Worm (Caenorhabditis elegans): Measurements from ENCODE around the gene wdr-5.1.

Gene wdr-5.1

DNA sequence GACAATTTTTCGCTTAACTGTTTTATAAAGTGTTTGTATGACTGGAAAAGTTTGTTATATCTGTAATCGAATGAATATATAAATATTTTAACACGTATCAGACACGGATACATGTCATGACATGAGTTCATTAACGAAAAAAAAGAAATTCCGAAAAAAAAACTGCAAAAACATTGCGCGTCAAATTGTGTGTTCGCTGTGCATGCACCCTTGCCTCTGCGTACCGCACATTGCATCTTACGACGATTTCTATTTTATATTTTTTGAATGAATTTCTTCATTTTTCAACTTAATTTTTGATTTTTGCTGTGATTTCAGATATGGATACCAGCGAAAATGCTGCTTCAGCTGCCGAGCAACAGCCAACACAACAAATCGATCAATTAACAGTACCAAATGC lies at the start of gene wdr-5.1:
Gene wdr-5.1, plus strand, starts transcription at position 319 of the 400 bp plus-strand sequence.
- TF ChIP-seq ces-1 (GFP tag; optimal IDR thresholded peaks at IDR 0.05) (peak; percentile 12), lsy-2 (tag; optimal IDR thresholded peaks at IDR 0.05) (peak; percentile 55), drap-1 (GFP tag; optimal IDR thresholded peaks at IDR 0.05) (no peak), unc-39 (tag; optimal IDR thresholded peaks at IDR 0.05) (no peak)

DNA sequence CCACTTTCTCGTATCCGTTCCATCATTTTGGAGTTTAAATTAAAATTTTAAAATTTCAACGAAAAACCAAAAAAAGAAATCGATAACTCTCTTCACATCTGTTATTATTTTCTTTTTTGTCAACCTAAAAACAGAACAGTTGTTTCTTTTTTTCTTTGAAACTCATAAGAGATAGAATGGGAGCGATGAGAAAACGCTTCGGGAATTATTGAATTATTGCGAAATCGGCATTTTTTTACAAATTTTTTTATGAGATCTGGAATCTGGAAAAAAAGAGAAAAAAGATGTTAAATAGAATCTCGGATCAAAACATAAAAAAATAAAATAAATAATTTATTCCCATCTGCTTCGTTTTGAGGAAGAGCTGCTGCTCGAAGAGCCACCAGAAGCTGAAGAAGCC lies 47.6 kb upstream of the wdr-5.1 start, which contains the start of gene C46F11.5:
Gene C46F11.5, minus strand, starts transcription at position 128 of the 400 bp plus-strand sequence.
- no peak for TF ChIP-seq elt-1 (tag; optimal IDR thresholded peaks at IDR 0.05; ENCODE audit: borderline replicate concordance, insufficient read depth)
- no peak for TF ChIP-seq ceh-43 (GFP tag; optimal IDR thresholded peaks at IDR 0.05)
- TF ChIP-seq zip-8 (tag; optimal IDR thresholded peaks at IDR 0.05), result no peak
- TF ChIP-seq nhr-237 (tag; optimal IDR thresholded peaks at IDR 0.05), result no peak
- TF ChIP-seq sptf-1 (tag; optimal IDR thresholded peaks at IDR 0.05), result no peak
- no peak for TF ChIP-seq ham-2 (GFP tag; optimal IDR thresholded peaks at IDR 0.05)
- TF ChIP-seq nhr-28 (tag; optimal IDR thresholded peaks at IDR 0.05), result no peak
- TF ChIP-seq pha-4 (tag; optimal IDR thresholded peaks at IDR 0.05), result no peak
- TF ChIP-seq hlh-1 (tag; optimal IDR thresholded peaks at IDR 0.05), result no peak

DNA sequence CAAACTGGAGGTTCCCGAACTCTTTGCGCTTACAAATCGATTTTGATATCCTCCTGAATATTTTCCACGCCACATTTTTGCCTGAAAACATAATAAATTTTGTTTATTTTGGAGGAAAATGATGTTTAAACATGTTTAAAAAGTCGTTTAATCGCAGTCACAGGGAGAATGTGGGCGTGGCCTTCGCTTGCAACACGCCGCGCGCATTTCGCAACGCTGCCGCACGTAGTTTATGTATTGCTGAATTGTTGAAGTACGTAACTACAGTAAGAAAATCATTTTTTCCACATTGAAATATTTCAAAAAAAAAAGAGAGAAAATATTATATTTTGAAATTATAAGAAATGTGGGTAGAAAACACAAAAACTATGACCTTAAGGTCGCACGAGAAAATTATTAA lies 40.9 kb upstream of the wdr-5.1 start, which contains the start of gene C46F11.4:
Gene C46F11.4, minus strand, starts transcription at position 81 of the 400 bp plus-strand sequence.
- TF ChIP-seq mls-2 (tag; optimal IDR thresholded peaks at IDR 0.05) (peak; percentile 93), snpc-4 (tag; optimal IDR thresholded peaks at IDR 0.05) (no peak), hlh-1 (tag; optimal IDR thresholded peaks at IDR 0.05) (peak; percentile 84), ceh-39 (tag; optimal IDR thresholded peaks at IDR 0.05) (peak; percentile 9), nhr-2 (tag; optimal IDR thresholded peaks at IDR 0.05) (peak; percentile 14), nhr-28 (tag; optimal IDR thresholded peaks at IDR 0.05) (peak; percentile 1), nhr-76 (tag; optimal IDR thresholded peaks at IDR 0.05) (peak; percentile 90), ces-1 (GFP tag; optimal IDR thresholded peaks at IDR 0.05) (peak; percentile 25), ham-2 (GFP tag; optimal IDR thresholded peaks at IDR 0.05) (peak; percentile 56), unc-62 (GFP tag; optimal IDR thresholded peaks at IDR 0.05) (peak; percentile 29), nhr-12 (tag; optimal IDR thresholded peaks at IDR 0.05) (peak; percentile 88), sptf-1 (tag; optimal IDR thresholded peaks at IDR 0.05) (peak; percentile 95), unc-120 (tag; optimal IDR thresholded peaks at IDR 0.05; ENCODE audit: poor library complexity, severe bottlenecking) (peak; percentile 84), zip-8 (tag; optimal IDR thresholded peaks at IDR 0.05) (no peak), M03D4.4 (tag; optimal IDR thresholded peaks at IDR 0.05) (peak; percentile 93), ceh-83 (GFP tag; optimal IDR thresholded peaks at IDR 0.05) (peak; percentile 86), elt-3 (tag; optimal IDR thresholded peaks at IDR 0.05) (no peak), mep-1 (tag; optimal IDR thresholded peaks at IDR 0.05) (peak; percentile 80), lsy-2 (tag; optimal IDR thresholded peaks at IDR 0.05) (peak; percentile 73), lin-13 (tag; optimal IDR thresholded peaks at IDR 0.05) (peak; percentile 73), mab-5 (tag; optimal IDR thresholded peaks at IDR 0.05) (no peak), ceh-43 (GFP tag; optimal IDR thresholded peaks at IDR 0.05) (peak; percentile 89), lin-32 (GFP tag; optimal IDR thresholded peaks at IDR 0.05) (peak; percentile 77), flh-1 (GFP tag; optimal IDR thresholded peaks at IDR 0.05) (peak; percentile 61), blmp-1 (tag; optimal IDR thresholded peaks at IDR 0.05) (peak; percentile 61), nhr-237 (tag; optimal IDR thresholded peaks at IDR 0.05) (peak; percentile 52), tbx-8 (GFP tag; optimal IDR thresholded peaks at IDR 0.05) (peak; percentile 79), unc-39 (tag; optimal IDR thresholded peaks at IDR 0.05) (peak; percentile 77), pha-4 (tag; optimal IDR thresholded peaks at IDR 0.05) (peak; percentile 69), bed-3 (GFP tag; optimal IDR thresholded peaks at IDR 0.05) (peak; percentile 74), sem-2 (GFP tag; optimal IDR thresholded peaks at IDR 0.05) (peak; percentile 79), cnd-1 (tag; optimal IDR thresholded peaks at IDR 0.05) (peak; percentile 89), elt-1 (tag; optimal IDR thresholded peaks at IDR 0.05; ENCODE audit: borderline replicate concordance, insufficient read depth) (no peak), drap-1 (GFP tag; optimal IDR thresholded peaks at IDR 0.05) (peak; percentile 89), ztf-11 (tag; optimal IDR thresholded peaks at IDR 0.05) (peak; percentile 91)

DNA sequence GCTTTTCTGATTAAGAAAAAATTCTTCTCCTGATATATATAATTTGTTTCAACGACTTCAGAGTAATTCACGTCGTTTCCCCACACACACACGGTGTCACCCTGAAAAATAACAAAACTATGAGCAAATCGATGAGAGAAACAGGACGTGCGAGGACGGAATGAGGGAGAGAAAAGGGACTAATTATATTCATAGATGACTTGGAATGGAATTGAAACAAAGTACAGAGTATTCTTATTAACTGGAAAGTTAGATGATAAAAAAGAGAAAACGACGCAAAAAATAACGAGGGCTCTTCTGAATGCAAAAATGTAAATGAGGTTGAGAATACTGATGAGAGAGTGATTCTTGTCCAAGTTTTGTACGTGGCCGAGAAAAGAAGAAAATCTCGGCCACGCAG lies 34.7 kb upstream of the wdr-5.1 start, which contains the start of gene C46F11.6:
Gene C46F11.6, minus strand, starts transcription at position 101 of the 400 bp plus-strand sequence.
- TF ChIP-seq unc-39 (tag; optimal IDR thresholded peaks at IDR 0.05) (no peak), ham-2 (GFP tag; optimal IDR thresholded peaks at IDR 0.05) (no peak), drap-1 (GFP tag; optimal IDR thresholded peaks at IDR 0.05) (no peak), blmp-1 (tag; optimal IDR thresholded peaks at IDR 0.05) (no peak), nhr-28 (tag; optimal IDR thresholded peaks at IDR 0.05) (no peak), ces-1 (GFP tag; optimal IDR thresholded peaks at IDR 0.05) (no peak), lsy-2 (tag; optimal IDR thresholded peaks at IDR 0.05) (no peak), flh-1 (GFP tag; optimal IDR thresholded peaks at IDR 0.05) (no peak), bed-3 (GFP tag; optimal IDR thresholded peaks at IDR 0.05) (no peak), ceh-43 (GFP tag; optimal IDR thresholded peaks at IDR 0.05) (no peak), cnd-1 (tag; optimal IDR thresholded peaks at IDR 0.05) (no peak), ceh-83 (GFP tag; optimal IDR thresholded peaks at IDR 0.05) (no peak), nhr-237 (tag; optimal IDR thresholded peaks at IDR 0.05) (no peak), elt-1 (tag; optimal IDR thresholded peaks at IDR 0.05; ENCODE audit: borderline replicate concordance, insufficient read depth) (no peak), lin-13 (tag; optimal IDR thresholded peaks at IDR 0.05) (no peak), mls-2 (tag; optimal IDR thresholded peaks at IDR 0.05) (no peak), ceh-39 (tag; optimal IDR thresholded peaks at IDR 0.05) (no peak)
